Worm (Caenorhabditis elegans) whole organism, L1 larva: ENCODE results near the gene srt-30.
A peak's percentile ranks its signal among the peaks of the same experiment; 100 is the strongest.

Experiments used
- C04F5.9 ChIP-seq: sonication (generic microtip); optimal IDR thresholded peaks from 2 replicates; lab custom pipeline; 2016; ENCODE audit warnings: missing genetic modification characterization, missing compliant biosample characterization
- Y116A8C.19 ChIP-seq: sonication (generic microtip); optimal IDR thresholded peaks from 2 replicates; lab custom pipeline; 2016; ENCODE audit warnings: missing compliant biosample characterization, missing genetic modification characterization, borderline replicate concordance
- aha-1 ChIP-seq: fragments of 150-350 bp; optimal IDR thresholded peaks from 2 replicates; lab custom pipeline; 2014; ENCODE audit warnings: missing biosample characterization, missing genetic modification characterization
- alr-1 ChIP-seq: fragments of 200-800 bp; sonication (Bioruptor generic); optimal IDR thresholded peaks from 2 replicates; lab custom pipeline; 2018; ENCODE audit warnings: borderline replicate concordance, mild to moderate bottlenecking, missing genetic modification characterization, missing compliant biosample characterization
- aly-2 ChIP-seq: fragments of 150-350 bp; optimal IDR thresholded peaks from 2 replicates; lab custom pipeline; 2014; ENCODE audit warnings: missing biosample characterization, missing genetic modification characterization
- blmp-1 ChIP-seq: fragments of 150-350 bp; optimal IDR thresholded peaks from 2 replicates; lab custom pipeline; 2014; ENCODE audit warnings: missing biosample characterization, missing genetic modification characterization
- ceh-63 ChIP-seq: fragments of 200-800 bp; sonication (Bioruptor generic); optimal IDR thresholded peaks from 2 replicates; lab custom pipeline; 2018; ENCODE audit warnings: mild to moderate bottlenecking, missing genetic modification characterization, missing compliant biosample characterization
- ceh-8 ChIP-seq: fragments of 200-800 bp; sonication (Bioruptor generic); optimal IDR thresholded peaks from 2 replicates; lab custom pipeline; 2018; ENCODE audit warnings: mild to moderate bottlenecking, missing genetic modification characterization, moderate library complexity, missing compliant biosample characterization
- ceh-88 ChIP-seq: fragments of 200-800 bp; sonication (Bioruptor generic); IDR thresholded peaks from 2 replicates; pipeline ENCODE4 v1.3.6; 2022; ENCODE audit warnings: missing genetic modification characterization, missing compliant biosample characterization
- ceh-90 ChIP-seq: sonication (generic microtip); optimal IDR thresholded peaks from 2 replicates; lab custom pipeline; 2016; ENCODE audit warnings: missing genetic modification characterization, missing compliant biosample characterization
- ces-1 ChIP-seq: fragments of 150-350 bp; optimal IDR thresholded peaks from 2 replicates; lab custom pipeline; 2014; ENCODE audit warnings: missing biosample characterization, missing genetic modification reagents, missing genetic modification characterization
- dpl-1 ChIP-seq, 3 experiments: fragments of 150-350 bp in 2 of 3; sonication (generic microtip) in 1 of 3; optimal IDR thresholded peaks; 2 replicates each; lab custom pipeline; 2014 to 2017; ENCODE audit warnings: missing biosample characterization in 3 of 3, missing genetic modification characterization in 3 of 3, missing genetic modification reagents in 3 of 3
- egl-13 ChIP-seq: sonication (generic microtip); optimal IDR thresholded peaks from 2 replicates; lab custom pipeline; 2016; ENCODE audit warnings: missing genotype, missing genetic modification reagents, missing genetic modification characterization, missing compliant biosample characterization
- egl-27 ChIP-seq, 2 experiments: fragments of 150-350 bp in 1 of 2; sonication (generic microtip); optimal IDR thresholded peaks; 3 replicates each; lab custom pipeline; 2017 to 2018; ENCODE audit warnings: missing biosample characterization in 2 of 2, missing genetic modification characterization in 2 of 2, missing genetic modification reagents in 2 of 2
- elt-3 ChIP-seq, 6 experiments: fragments of 150-350 bp in 1 of 6; sonication (generic microtip); optimal IDR thresholded peaks; 2 replicates each; lab custom pipeline; 2017 to 2018; ENCODE audit warnings: missing biosample characterization in 6 of 6, missing genetic modification characterization in 6 of 6, inconsistent platforms in 1 of 6
- ets-5 ChIP-seq: fragments of 200-800 bp; sonication (Bioruptor generic); IDR thresholded peaks from 2 replicates; pipeline ENCODE4 v1.3.6; 2022; ENCODE audit warnings: missing genetic modification characterization, missing compliant biosample characterization
- fkh-10 ChIP-seq: sonication (generic microtip); optimal IDR thresholded peaks from 2 replicates; lab custom pipeline; 2017; ENCODE audit warnings: missing biosample characterization, missing genetic modification reagents, missing genetic modification characterization
- fkh-4 ChIP-seq: sonication (generic microtip); optimal IDR thresholded peaks from 2 replicates; lab custom pipeline; 2016; ENCODE audit warnings: missing compliant biosample characterization, missing genetic modification characterization, borderline replicate concordance
- fkh-8 ChIP-seq: sonication (generic microtip); optimal IDR thresholded peaks from 2 replicates; lab custom pipeline; 2016; ENCODE audit warnings: mild to moderate bottlenecking, missing genetic modification characterization, missing compliant biosample characterization
- fos-1 ChIP-seq: fragments of 150-350 bp; optimal IDR thresholded peaks from 2 replicates; lab custom pipeline; 2014; ENCODE audit warnings: missing biosample characterization, missing genetic modification characterization
- grh-1 ChIP-seq: fragments of 200-800 bp; sonication (Bioruptor generic); IDR thresholded peaks from 2 replicates; pipeline ENCODE4 v1.3.6; 2022; ENCODE audit warnings: missing genetic modification reagents, missing genetic modification characterization, missing compliant biosample characterization
- hlh-17 ChIP-seq: fragments of 200-800 bp; sonication (Bioruptor generic); optimal IDR thresholded peaks from 2 replicates; lab custom pipeline; 2018; ENCODE audit warnings: missing genetic modification characterization, mild to moderate bottlenecking, missing compliant biosample characterization, moderate library complexity, borderline replicate concordance
- hlh-4 ChIP-seq: sonication (generic microtip); optimal IDR thresholded peaks from 2 replicates; lab custom pipeline; 2016; ENCODE audit warnings: mild to moderate bottlenecking, missing genetic modification characterization, missing compliant biosample characterization
- irx-1 ChIP-seq: sonication (generic microtip); optimal IDR thresholded peaks from 2 replicates; lab custom pipeline; 2016; ENCODE audit warnings: missing genetic modification characterization, missing compliant biosample characterization
- isw-1 ChIP-seq: fragments of 200-800 bp; sonication (Bioruptor generic); IDR thresholded peaks from 2 replicates; pipeline ENCODE4 v1.3.6; 2022; ENCODE audit warnings: missing genetic modification characterization, missing compliant biosample characterization
- jun-1 ChIP-seq: fragments of 150-350 bp; optimal IDR thresholded peaks from 2 replicates; lab custom pipeline; 2014; ENCODE audit warnings: missing biosample characterization, missing genetic modification reagents, missing genetic modification characterization
- lin-15B ChIP-seq: fragments of 150-350 bp; sonication (generic microtip); optimal IDR thresholded peaks from 3 replicates; lab custom pipeline; 2014; ENCODE audit warnings: missing biosample characterization, missing genetic modification characterization
- lir-3 ChIP-seq: sonication (generic microtip); optimal IDR thresholded peaks from 2 replicates; lab custom pipeline; 2016; ENCODE audit warnings: mild to moderate bottlenecking, missing genetic modification characterization, moderate library complexity, missing compliant biosample characterization; ENCODE audit not compliant: poor library complexity
- mab-9 ChIP-seq: fragments of 200-800 bp; sonication (Bioruptor generic); IDR thresholded peaks from 2 replicates; pipeline ENCODE4 v1.3.6; 2022; ENCODE audit warnings: missing genetic modification reagents, missing genetic modification characterization, missing compliant biosample characterization
- mdl-1 ChIP-seq, 2 experiments: fragments of 150-350 bp; optimal IDR thresholded peaks; 2 replicates each; lab custom pipeline; 2014 to 2017; ENCODE audit warnings: missing biosample characterization in 2 of 2, missing genetic modification characterization in 2 of 2, inconsistent platforms in 1 of 2
- mep-1 ChIP-seq: fragments of 150-350 bp; optimal IDR thresholded peaks from 2 replicates; lab custom pipeline; 2014; ENCODE audit warnings: missing biosample characterization, missing genetic modification characterization
- nhr-19 ChIP-seq: fragments of 200-800 bp; sonication (Bioruptor generic); conservative IDR thresholded peaks from 2 replicates; pipeline ENCODE4 v1.3.6; 2022; ENCODE audit warnings: missing genetic modification characterization, missing compliant biosample characterization
- nhr-237 ChIP-seq: fragments of 150-350 bp; optimal IDR thresholded peaks from 2 replicates; lab custom pipeline; 2014; ENCODE audit warnings: missing biosample characterization, missing genetic modification characterization
- nhr-28 ChIP-seq: fragments of 150-350 bp; optimal IDR thresholded peaks from 2 replicates; lab custom pipeline; 2014; ENCODE audit warnings: missing biosample characterization, missing genetic modification characterization
- nhr-77 ChIP-seq: fragments of 150-350 bp; optimal IDR thresholded peaks from 2 replicates; lab custom pipeline; 2014; ENCODE audit warnings: missing biosample characterization, missing genetic modification characterization
- nhr-84 ChIP-seq: sonication (generic microtip); optimal IDR thresholded peaks from 2 replicates; lab custom pipeline; 2017; ENCODE audit warnings: missing biosample characterization, missing genetic modification characterization
- nhr-85 ChIP-seq: sonication (generic microtip); peaks from one replicate; lab custom pipeline; 2016; ENCODE audit warnings: missing genetic modification characterization, inconsistent platforms, missing compliant biosample characterization
- nhr-90 ChIP-seq: sonication (generic microtip); optimal IDR thresholded peaks from 2 replicates; lab custom pipeline; 2016; ENCODE audit warnings: mild to moderate bottlenecking, missing genetic modification characterization, missing compliant biosample characterization; ENCODE audit not compliant: poor library complexity
- pax-3 ChIP-seq: fragments of 200-800 bp; sonication (Bioruptor generic); optimal IDR thresholded peaks from 2 replicates; lab custom pipeline; 2018; ENCODE audit warnings: mild to moderate bottlenecking, missing genetic modification characterization, moderate library complexity, missing compliant biosample characterization
- rnt-1 ChIP-seq: sonication (generic microtip); optimal IDR thresholded peaks from 2 replicates; lab custom pipeline; 2016; ENCODE audit warnings: mild to moderate bottlenecking, missing genetic modification characterization, moderate library complexity, missing compliant biosample characterization
- skn-1 ChIP-seq: fragments of 150-350 bp; optimal IDR thresholded peaks from 2 replicates; lab custom pipeline; 2014; ENCODE audit warnings: missing biosample characterization, missing genetic modification characterization
- sox-4 ChIP-seq: sonication (generic microtip); optimal IDR thresholded peaks from 2 replicates; lab custom pipeline; 2016; ENCODE audit warnings: missing genetic modification characterization, missing compliant biosample characterization
- sup-37 ChIP-seq: fragments of 200-800 bp; sonication (Bioruptor generic); optimal IDR thresholded peaks from 2 replicates; lab custom pipeline; 2018; ENCODE audit warnings: mild to moderate bottlenecking, missing genetic modification characterization, missing compliant biosample characterization
- swsn-7 ChIP-seq: sonication (generic microtip); optimal IDR thresholded peaks from 2 replicates; lab custom pipeline; 2016; ENCODE audit warnings: missing genetic modification characterization, missing compliant biosample characterization
- tbx-2 ChIP-seq: sonication (generic microtip); optimal IDR thresholded peaks from 2 replicates; lab custom pipeline; 2016; ENCODE audit warnings: missing genetic modification characterization, missing compliant biosample characterization
- tlp-1 ChIP-seq: fragments of 150-350 bp; optimal IDR thresholded peaks from 2 replicates; lab custom pipeline; 2014; ENCODE audit warnings: missing biosample characterization, missing genetic modification characterization
- unc-130 ChIP-seq: fragments of 150-350 bp; optimal IDR thresholded peaks from 2 replicates; lab custom pipeline; 2017; ENCODE audit warnings: missing biosample characterization, missing genetic modification characterization, inconsistent platforms
- unc-62 ChIP-seq: fragments of 150-350 bp; optimal IDR thresholded peaks from 2 replicates; lab custom pipeline; 2014; ENCODE audit warnings: missing biosample characterization, missing genetic modification reagents, missing genetic modification characterization
- unc-98 ChIP-seq: fragments of 200-800 bp; sonication (Bioruptor generic); IDR thresholded peaks from 2 replicates; pipeline ENCODE4 v1.3.6; 2022; ENCODE audit warnings: missing genetic modification characterization, missing compliant biosample characterization
- vab-15 ChIP-seq: sonication (generic microtip); optimal IDR thresholded peaks from 2 replicates; lab custom pipeline; 2017; ENCODE audit warnings: missing genotype, mild to moderate bottlenecking, missing genetic modification characterization, missing compliant biosample characterization
- xbp-1 ChIP-seq: sonication (generic microtip); optimal IDR thresholded peaks from 2 replicates; lab custom pipeline; 2016; ENCODE audit warnings: missing genetic modification characterization, missing compliant biosample characterization
- zag-1 ChIP-seq: fragments of 150-350 bp; optimal IDR thresholded peaks from 2 replicates; lab custom pipeline; 2014; ENCODE audit warnings: missing biosample characterization, missing genetic modification characterization
- zip-4 ChIP-seq: fragments of 200-800 bp; sonication (Bioruptor generic); optimal IDR thresholded peaks from 2 replicates; lab custom pipeline; 2018; ENCODE audit warnings: mild to moderate bottlenecking, missing genetic modification characterization, moderate library complexity, missing compliant biosample characterization
- ztf-4 ChIP-seq: fragments of 150-350 bp; optimal IDR thresholded peaks from 2 replicates; lab custom pipeline; 2014; ENCODE audit warnings: missing biosample characterization, missing genetic modification characterization

Gene srt-30

DNA sequence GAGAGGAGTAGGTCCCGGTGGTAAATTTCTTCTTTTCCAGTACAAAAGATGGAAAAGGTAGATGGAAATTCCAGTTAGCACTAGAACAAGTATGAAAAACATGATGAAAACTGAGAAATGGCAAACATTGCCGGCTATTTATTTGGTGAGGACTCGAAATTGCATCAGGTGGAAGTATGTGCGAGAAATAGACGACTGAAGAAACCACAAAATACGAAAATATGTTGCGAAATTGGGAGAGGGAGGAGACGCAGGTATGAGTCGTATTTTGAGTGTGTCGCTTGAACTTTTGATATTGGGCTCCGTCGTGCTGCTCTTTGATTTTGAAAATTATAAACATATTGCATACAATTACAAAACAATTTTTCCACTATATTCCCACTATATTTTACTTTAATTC lies 3.1 kb upstream of the srt-30 start, which contains the start of gene cyp-33C8 (continued):
- TF ChIP-seq mdl-1 (tag; optimal IDR thresholded peaks at IDR 0.05; lab: Kevin White, UChicago) (no peak), ceh-8 (no peak), irx-1 (tag; lab: Kevin White, UChicago) (no peak), zag-1 (tag; lab: Kevin White, UChicago) (no peak), tlp-1 (tag; lab: Kevin White, UChicago) (no peak), nhr-77 (tag; lab: Kevin White, UChicago) (no peak), nhr-28 (tag; lab: Kevin White, UChicago) (no peak), elt-3 (tag; optimal IDR thresholded peaks at IDR 0.05; lab: Kevin White, UChicago) (no peak), nhr-19 (GFP tag; lab: Robert Waterston, UW) (peak; percentile 24; the same call in 1 of the 2 replicates), hlh-4 (tag; lab: Kevin White, UChicago) (no peak), grh-1 (GFP tag; lab: Robert Waterston, UW) (no peak), fos-1 (tag; lab: Kevin White, UChicago) (no peak), C04F5.9 (tag; lab: Kevin White, UChicago) (no peak), vab-15 (tag; lab: Kevin White, UChicago) (no peak), zip-4 (peak; percentile 59), ceh-88 (GFP tag; lab: Robert Waterston, UW) (no peak), ets-5 (GFP tag; lab: Robert Waterston, UW) (no peak), ceh-90 (tag; lab: Kevin White, UChicago) (no peak), fkh-8 (peak; percentile 41), pax-3 (tag; lab: Kevin White, UChicago) (no peak), dpl-1 (GFP tag; optimal IDR thresholded peaks at IDR 0.05; lab: Kevin White, UChicago) (peak in 2 of 3 experiments; percentile 9 to 21), sup-37 (GFP tag; lab: Kevin White, UChicago) (no peak), nhr-237 (tag; lab: Kevin White, UChicago) (no peak), egl-13 (no peak), alr-1 (tag; lab: Kevin White, UChicago) (no peak), xbp-1 (tag; lab: Kevin White, UChicago) (no peak), lin-15B (tag; lab: Kevin White, UChicago) (no peak), skn-1 (tag; lab: Kevin White, UChicago) (peak; percentile 73), Y116A8C.19 (tag; lab: Kevin White, UChicago) (no peak), jun-1 (tag; lab: Kevin White, UChicago) (peak; percentile 57), aha-1 (tag; lab: Kevin White, UChicago) (no peak), rnt-1 (peak; percentile 89), tbx-2 (tag; lab: Kevin White, UChicago) (no peak), hlh-17 (GFP tag; lab: Kevin White, UChicago) (no peak), nhr-90 (tag; lab: Kevin White, UChicago) (no peak), isw-1 (0 out of 2 replicates have a peak, but pooled peaks have one; percentile 6), ceh-63 (GFP tag; lab: Kevin White, UChicago) (no peak), sox-4 (no peak), fkh-10 (no peak), lir-3 (no peak), blmp-1 (tag; lab: Kevin White, UChicago) (no peak), aly-2 (no peak), ces-1 (GFP tag; lab: Kevin White, UChicago) (no peak), nhr-85 (tag; lab: Kevin White, UChicago) (peak; percentile 22), nhr-84 (tag; lab: Kevin White, UChicago) (no peak), ztf-4 (no peak), egl-27 (tag; optimal IDR thresholded peaks at IDR 0.05; lab: Kevin White, UChicago) (no peak), mep-1 (tag; lab: Kevin White, UChicago) (peak; percentile 11), swsn-7 (tag; lab: Kevin White, UChicago) (no peak), mab-9 (GFP tag; lab: Robert Waterston, UW) (no peak), unc-130 (tag; lab: Kevin White, UChicago) (no peak), unc-62 (GFP tag; lab: Kevin White, UChicago) (no peak), fkh-4 (no peak), unc-98 (GFP tag; lab: Robert Waterston, UW) (no peak)
